Worm (Caenorhabditis elegans) whole organism, L4 larva: ENCODE measurements around the gene srh-70.

Source experiments
- F26F4.8 ChIP-seq: fragments of 200-800 bp; sonication (Bioruptor generic); conservative IDR thresholded peaks from 2 replicates; pipeline ENCODE4 v1.3.6; 2022; ENCODE audit warnings: missing genetic modification characterization, missing compliant biosample characterization
- F37D6.2 ChIP-seq: sonication (generic microtip); optimal IDR thresholded peaks from 2 replicates; lab custom pipeline; 2016; ENCODE audit warnings: mild to moderate bottlenecking, missing genetic modification characterization, missing compliant biosample characterization
- T20F7.1 ChIP-seq: fragments of 200-800 bp; sonication (Bioruptor generic); optimal IDR thresholded peaks from 2 replicates; lab custom pipeline; 2018; ENCODE audit warnings: mild to moderate bottlenecking, missing genetic modification characterization, missing compliant biosample characterization
- Y105C5A.15 ChIP-seq: fragments of 200-800 bp; sonication (Bioruptor generic); IDR thresholded peaks from 2 replicates; pipeline ENCODE4 v1.3.6; 2022; ENCODE audit warnings: missing genetic modification characterization, missing compliant biosample characterization
- ama-1 ChIP-seq: fragments of 150-350 bp; optimal IDR thresholded peaks from 2 replicates; lab custom pipeline; 2014; ENCODE audit warnings: inconsistent platforms, mixed read lengths
- attf-4 ChIP-seq: sonication (generic microtip); optimal IDR thresholded peaks from 3 replicates; lab custom pipeline; 2017; ENCODE audit warnings: missing biosample characterization, missing genetic modification characterization
- ceh-32 ChIP-seq: sonication (generic microtip); optimal IDR thresholded peaks from 2 replicates; lab custom pipeline; 2016; ENCODE audit warnings: mild to moderate bottlenecking, missing genetic modification characterization, missing compliant biosample characterization; ENCODE audit not compliant: poor library complexity
- ceh-44 ChIP-seq: fragments of 200-800 bp; sonication (Bioruptor generic); IDR thresholded peaks from 2 replicates; pipeline ENCODE4 v1.3.6; 2022; ENCODE audit warnings: missing genetic modification reagents, missing genetic modification characterization, missing compliant biosample characterization
- ceh-62 ChIP-seq: sonication (generic microtip); optimal IDR thresholded peaks from 2 replicates; lab custom pipeline; 2017; ENCODE audit warnings: missing biosample characterization, missing genetic modification characterization
- ces-1 ChIP-seq: fragments of 150-350 bp; sonication (generic microtip); optimal IDR thresholded peaks from 4 replicates; lab custom pipeline; 2014; ENCODE audit warnings: missing biosample characterization, missing genetic modification reagents, missing genetic modification characterization
- daf-16 ChIP-seq, 3 experiments: sonication (generic microtip); optimal IDR thresholded peaks; 2 replicates each; lab custom pipeline; 2016 to 2017; ENCODE audit warnings: missing genetic modification characterization in 3 of 3, missing genetic modification reagents in 3 of 3, mild to moderate bottlenecking in 2 of 3, missing compliant biosample characterization in 2 of 3, missing biosample characterization in 1 of 3, moderate library complexity in 1 of 3
- daf-8 ChIP-seq: fragments of 200-800 bp; sonication (Bioruptor generic); IDR thresholded peaks from 2 replicates; pipeline ENCODE4 v1.3.6; 2022; ENCODE audit warnings: missing genetic modification characterization, missing compliant biosample characterization
- dmd-6 ChIP-seq: fragments of 200-800 bp; sonication (Bioruptor generic); IDR thresholded peaks from 2 replicates; pipeline ENCODE4 v1.3.6; 2022; ENCODE audit warnings: missing genetic modification reagents, missing genetic modification characterization, missing compliant biosample characterization
- dpl-1 ChIP-seq: fragments of 150-350 bp; optimal IDR thresholded peaks from 2 replicates; lab custom pipeline; 2014; ENCODE audit warnings: missing biosample characterization, missing genetic modification reagents, missing genetic modification characterization
- dve-1 ChIP-seq: sonication (generic microtip); optimal IDR thresholded peaks from 2 replicates; lab custom pipeline; 2017; ENCODE audit warnings: antibody characterized with exemption, mild to moderate bottlenecking, missing genetic modification characterization, missing compliant biosample characterization; ENCODE audit not compliant: insufficient read depth
- egl-27 ChIP-seq: sonication (generic microtip); optimal IDR thresholded peaks from 3 replicates; lab custom pipeline; 2017; ENCODE audit warnings: missing biosample characterization, missing genetic modification reagents, missing genetic modification characterization
- hlh-11 ChIP-seq: fragments of 200-800 bp; sonication (Bioruptor generic); optimal IDR thresholded peaks from 2 replicates; lab custom pipeline; 2018; ENCODE audit warnings: mild to moderate bottlenecking, missing genetic modification characterization, missing compliant biosample characterization
- hlh-30 ChIP-seq: sonication (generic microtip); optimal IDR thresholded peaks from 2 replicates; lab custom pipeline; 2017; ENCODE audit warnings: antibody characterized with exemption, mild to moderate bottlenecking, missing genetic modification characterization, missing compliant biosample characterization; ENCODE audit not compliant: insufficient read depth
- lin-1 ChIP-seq: fragments of 200-800 bp; sonication (Bioruptor generic); IDR thresholded peaks from 2 replicates; pipeline ENCODE4 v1.3.6; 2022; ENCODE audit warnings: missing genetic modification reagents, missing genetic modification characterization, missing compliant biosample characterization
- lin-38 ChIP-seq: fragments of 200-800 bp; sonication (Bioruptor generic); IDR thresholded peaks from 2 replicates; pipeline ENCODE4 v1.3.6; 2022; ENCODE audit warnings: missing genetic modification reagents, missing genetic modification characterization, missing compliant biosample characterization
- lsy-2 ChIP-seq, 2 experiments: fragments of 150-350 bp in 1 of 2; sonication (generic microtip) in 1 of 2; optimal IDR thresholded peaks; 2 replicates each; lab custom pipeline; 2014 to 2017; ENCODE audit warnings: missing biosample characterization in 2 of 2, missing genetic modification characterization in 2 of 2
- madf-5 ChIP-seq, 2 experiments: fragments of 200-800 bp; sonication (Bioruptor generic); IDR thresholded peaks; 2 replicates each; pipeline ENCODE4 v1.3.6; 2022; ENCODE audit warnings: missing compliant biosample characterization in 2 of 2, missing genetic modification characterization in 2 of 2
- madf-9 ChIP-seq: fragments of 200-800 bp; sonication (Bioruptor generic); conservative IDR thresholded peaks from 2 replicates; pipeline ENCODE4 v1.3.6; 2022; ENCODE audit warnings: missing genetic modification reagents, missing genetic modification characterization, missing compliant biosample characterization
- mdt-29 ChIP-seq: fragments of 200-800 bp; sonication (Bioruptor generic); IDR thresholded peaks from 2 replicates; pipeline ENCODE4 v1.3.6; 2022; ENCODE audit warnings: missing genetic modification reagents, missing genetic modification characterization, missing compliant biosample characterization
- mxl-2 ChIP-seq: fragments of 200-800 bp; sonication (Bioruptor generic); conservative IDR thresholded peaks from 2 replicates; pipeline ENCODE4 v1.3.6; 2022; ENCODE audit warnings: missing genetic modification reagents, missing genetic modification characterization, missing compliant biosample characterization
- nhr-28 ChIP-seq: fragments of 150-350 bp; optimal IDR thresholded peaks from 2 replicates; lab custom pipeline; 2014; ENCODE audit warnings: missing biosample characterization, missing genetic modification characterization
- nhr-41 ChIP-seq: fragments of 200-800 bp; sonication (Bioruptor generic); IDR thresholded peaks from 2 replicates; pipeline ENCODE4 v1.3.6; 2022; ENCODE audit warnings: missing genetic modification reagents, missing genetic modification characterization, missing compliant biosample characterization
- nhr-48 ChIP-seq: sonication (generic microtip); optimal IDR thresholded peaks from 2 replicates; lab custom pipeline; 2016; ENCODE audit warnings: mild to moderate bottlenecking, missing genetic modification characterization, missing compliant biosample characterization
- php-3 ChIP-seq: fragments of 200-800 bp; sonication (Bioruptor generic); IDR thresholded peaks from 2 replicates; pipeline ENCODE4 v1.3.6; 2022; ENCODE audit warnings: missing genetic modification reagents, missing genetic modification characterization, missing compliant biosample characterization
- pqm-1 ChIP-seq: sonication (generic microtip); optimal IDR thresholded peaks from 2 replicates; lab custom pipeline; 2017; ENCODE audit warnings: missing biosample characterization, missing genetic modification characterization
- rbr-2 ChIP-seq: sonication (generic microtip); optimal IDR thresholded peaks from 2 replicates; lab custom pipeline; 2016; ENCODE audit warnings: missing genotype, missing genetic modification characterization, missing compliant biosample characterization
- snpc-4 ChIP-seq: fragments of 150-350 bp; optimal IDR thresholded peaks from 2 replicates; lab custom pipeline; 2014; ENCODE audit warnings: missing biosample characterization, missing genetic modification characterization
- tag-97 ChIP-seq: fragments of 200-800 bp; sonication (Bioruptor generic); IDR thresholded peaks from 2 replicates; pipeline ENCODE4 v1.3.6; 2022; ENCODE audit warnings: missing genetic modification characterization, missing compliant biosample characterization
- unc-130 ChIP-seq: sonication (generic microtip); optimal IDR thresholded peaks from 2 replicates; lab custom pipeline; 2016; ENCODE audit warnings: missing genetic modification reagents, missing genetic modification characterization, missing compliant biosample characterization
- unc-39 ChIP-seq: sonication (generic microtip); optimal IDR thresholded peaks from 2 replicates; lab custom pipeline; 2017; ENCODE audit warnings: missing biosample characterization, missing genetic modification characterization
- unc-62 ChIP-seq, 3 experiments: fragments of 150-350 bp in 1 of 3; sonication (generic microtip); optimal IDR thresholded peaks in 2 of 3; peaks in 1 of 3; 1 replicate in 1 of 3; 2 replicates in 2 of 3; lab custom pipeline; 2014 to 2017; ENCODE audit warnings: missing biosample characterization in 3 of 3, missing genetic modification characterization in 3 of 3, missing genetic modification reagents in 3 of 3, missing genotype in 1 of 3
- zip-11 ChIP-seq: fragments of 200-800 bp; sonication (Bioruptor generic); IDR thresholded peaks from 2 replicates; pipeline ENCODE4 v1.3.6; 2022; ENCODE audit warnings: missing genetic modification characterization, missing compliant biosample characterization

Gene srh-70

ce11 chrII:12519616-12520015 is 957 bp upstream of the srh-70 start, which contains the start of gene ceh-99:
Gene ceh-99 (plus strand): TSS chrII:12519981.
- TF ChIP-seq dpl-1 (GFP tag; lab: Kevin White, UChicago) = no peak
- no peak for TF ChIP-seq F26F4.8 (GFP tag; lab: Robert Waterston, UW)
- TF ChIP-seq nhr-28 = no peak
- no peak for TF ChIP-seq T20F7.1 (GFP tag; lab: Kevin White, UChicago)
- no peak for TF ChIP-seq nhr-41 (GFP tag; lab: Robert Waterston, UW)
- no peak for TF ChIP-seq ama-1
- TF ChIP-seq unc-130 (GFP tag; lab: Kevin White, UChicago) = no peak
- TF ChIP-seq snpc-4 = no peak
- no peak for TF ChIP-seq tag-97 (GFP tag; lab: Robert Waterston, UW)

- TF ChIP-seq madf-5 (GFP tag; IDR thresholded peaks at IDR 0.05; lab: Robert Waterston, UW) (no peak), hlh-11 (tag; lab: Kevin White, UChicago) (peak; percentile 22), mdt-29 (0 out of 2 replicates have a peak, but pooled peaks have one; percentile 9), php-3 (peak; percentile 38; the same call in 1 of the 2 replicates), lsy-2 (tag; optimal IDR thresholded peaks at IDR 0.05; lab: Kevin White, UChicago) (no peak), nhr-28 (peak; percentile 4), ceh-44 (GFP tag; lab: Robert Waterston, UW) (no peak), ceh-32 (tag; lab: Kevin White, UChicago) (no peak), dmd-6 (GFP tag; lab: Robert Waterston, UW) (peak; percentile 23; the same call in 1 of the 2 replicates), dve-1 (tag; lab: Kevin White, UChicago) (peak; percentile 72), daf-16 (GFP tag; optimal IDR thresholded peaks at IDR 0.05; lab: Kevin White, UChicago) (no peak), daf-16 (tag; optimal IDR thresholded peaks at IDR 0.05; lab: Kevin White, UChicago) (peak; percentile 45), daf-8 (GFP tag; lab: Robert Waterston, UW) (no peak), zip-11 (GFP tag; lab: Robert Waterston, UW) (no peak), unc-62 (GFP tag; optimal IDR thresholded peaks at IDR 0.05 in 1 of 2; lab: Kevin White, UChicago) (peak in 1 of 2 experiments; percentile 47), unc-62 (tag; optimal IDR thresholded peaks at IDR 0.05; lab: Kevin White, UChicago) (no peak), ces-1 (GFP tag; lab: Kevin White, UChicago) (no peak)
Measured at ce11 chrII:12518008-12518407, 651 bp downstream of the srh-70 start.

- TF ChIP-seq unc-62 (GFP tag; optimal IDR thresholded peaks at IDR 0.05 in 1 of 2; lab: Kevin White, UChicago) (peak in 1 of 2 experiments; percentile 49), unc-62 (tag; optimal IDR thresholded peaks at IDR 0.05; lab: Kevin White, UChicago) (no peak), attf-4 (tag; lab: Kevin White, UChicago) (no peak)
Measured at ce11 chrII:12516313-12516712, 2.3 kb downstream of the srh-70 start, which contains the start of gene srh-61. Gene srh-61 (minus strand): TSS chrII:12516413.

- TF ChIP-seq Y105C5A.15 (GFP tag; lab: Robert Waterston, UW) (no peak), madf-9 (no peak)
Measured at ce11 chrII:12514620-12515019, 4.0 kb downstream of the srh-70 start, which contains the start of gene srh-69. Gene srh-69 (minus strand): TSS chrII:12514720.

ce11 chrII:12511866-12512265 is 6.8 kb downstream of the srh-70 start, which contains the start of gene srh-73:
Gene srh-73 (plus strand): TSS chrII:12512166.
- no peak for TF ChIP-seq pqm-1 (tag; lab: Kevin White, UChicago)
- no peak for TF ChIP-seq rbr-2 (tag; lab: Kevin White, UChicago)
- no peak for TF ChIP-seq lin-38 (GFP tag; lab: Robert Waterston, UW)
- TF ChIP-seq mxl-2 (GFP tag; lab: Robert Waterston, UW) = no peak
- TF ChIP-seq egl-27 (tag; lab: Kevin White, UChicago) = no peak
- TF ChIP-seq nhr-48 (tag; lab: Kevin White, UChicago) = no peak
- TF ChIP-seq ceh-62 (tag; lab: Kevin White, UChicago) = no peak
- no peak for TF ChIP-seq F37D6.2
- no peak for TF ChIP-seq lin-1 (GFP tag; lab: Robert Waterston, UW)
- TF ChIP-seq hlh-30 (tag; lab: Kevin White, UChicago) = no peak
- TF ChIP-seq unc-39 (tag; lab: Kevin White, UChicago) = no peak
